Worm (Caenorhabditis elegans) whole organism, young adult: ENCODE data around the gene Y43F8B.1.
A peak's percentile ranks its signal among the peaks of the same experiment; 100 is the strongest.

ENCODE experiments used
- B0019.2 ChIP-seq: fragments of 200-800 bp; sonication (Bioruptor generic); conservative IDR thresholded peaks from 2 replicates; pipeline ENCODE4 v1.3.6; 2022; ENCODE audit warnings: missing genetic modification reagents, missing genetic modification characterization, missing compliant biosample characterization
- C06A6.2 ChIP-seq: fragments of 200-800 bp; sonication (Bioruptor generic); conservative IDR thresholded peaks from 2 replicates; pipeline ENCODE4 v1.3.6; 2022; ENCODE audit warnings: missing genetic modification characterization, missing compliant biosample characterization
- D2030.7 ChIP-seq: fragments of 200-800 bp; sonication (Bioruptor generic); IDR thresholded peaks from 2 replicates; pipeline ENCODE4 v1.3.6; 2022; ENCODE audit warnings: missing genetic modification reagents, missing genetic modification characterization, missing compliant biosample characterization
- F23B12.7 ChIP-seq: sonication (generic microtip); optimal IDR thresholded peaks from 2 replicates; lab custom pipeline; 2017; ENCODE audit warnings: missing genetic modification characterization, mild to moderate bottlenecking, missing compliant biosample characterization, antibody characterized with exemption, moderate library complexity; ENCODE audit not compliant: insufficient read depth
- F33H1.4 ChIP-seq: fragments of 200-800 bp; sonication (Bioruptor generic); IDR thresholded peaks from 2 replicates; pipeline ENCODE4 v1.3.6; 2022; ENCODE audit warnings: missing genetic modification reagents, missing genetic modification characterization, missing compliant biosample characterization
- F37B4.10 ChIP-seq: fragments of 200-800 bp; sonication (Bioruptor generic); IDR thresholded peaks from 2 replicates; pipeline ENCODE4 v1.3.6; 2022; ENCODE audit warnings: missing genetic modification characterization, missing compliant biosample characterization
- F39B2.1 ChIP-seq: fragments of 200-800 bp; sonication (Bioruptor generic); IDR thresholded peaks from 2 replicates; pipeline ENCODE4 v1.3.6; 2022; ENCODE audit warnings: missing genetic modification reagents, missing genetic modification characterization, missing compliant biosample characterization
- F49E8.2 ChIP-seq: sonication (generic microtip); optimal IDR thresholded peaks from 3 replicates; lab custom pipeline; 2017; ENCODE audit warnings: missing genetic modification characterization, mild to moderate bottlenecking, missing compliant biosample characterization, antibody characterized with exemption, moderate library complexity; ENCODE audit not compliant: insufficient read depth
- F52B5.7 ChIP-seq: sonication (generic microtip); optimal IDR thresholded peaks from 2 replicates; lab custom pipeline; 2016; ENCODE audit warnings: mild to moderate bottlenecking, missing genetic modification characterization, missing compliant biosample characterization
- F55B11.4 ChIP-seq: sonication (generic microtip); optimal IDR thresholded peaks from 2 replicates; lab custom pipeline; 2016; ENCODE audit warnings: missing compliant biosample characterization, missing genetic modification characterization, borderline replicate concordance; ENCODE audit not compliant: insufficient read depth
- K12H6.12 ChIP-seq: fragments of 200-800 bp; sonication (Bioruptor generic); optimal IDR thresholded peaks from 2 replicates; lab custom pipeline; 2018; ENCODE audit warnings: mild to moderate bottlenecking, missing genetic modification characterization, missing compliant biosample characterization
- T26A5.8 ChIP-seq: sonication (generic microtip); optimal IDR thresholded peaks from 2 replicates; lab custom pipeline; 2016; ENCODE audit warnings: missing genetic modification characterization, missing compliant biosample characterization
- Y53F4B.3 ChIP-seq: fragments of 200-800 bp; sonication (Bioruptor generic); IDR thresholded peaks from 2 replicates; pipeline ENCODE4 v1.3.6; 2022; ENCODE audit warnings: missing genetic modification reagents, missing genetic modification characterization, missing compliant biosample characterization
- Y53G8AR.9 ChIP-seq: fragments of 200-800 bp; sonication (Bioruptor generic); conservative IDR thresholded peaks from 2 replicates; pipeline ENCODE4 v1.3.6; 2022; ENCODE audit warnings: missing genetic modification reagents, missing genetic modification characterization, missing compliant biosample characterization
- Y79H2A.3 ChIP-seq: fragments of 200-800 bp; sonication (Bioruptor generic); conservative IDR thresholded peaks from 2 replicates; pipeline ENCODE4 v1.3.6; 2022; ENCODE audit warnings: missing genetic modification reagents, missing genetic modification characterization, missing compliant biosample characterization
- Y95B8A.8 ChIP-seq: fragments of 200-800 bp; sonication (Bioruptor generic); IDR thresholded peaks from 2 replicates; pipeline ENCODE4 v1.3.6; 2022; ENCODE audit warnings: missing genetic modification reagents, missing genetic modification characterization, missing compliant biosample characterization
- akir-1 ChIP-seq: fragments of 200-800 bp; sonication (Bioruptor generic); optimal IDR thresholded peaks from 2 replicates; lab custom pipeline; 2018; ENCODE audit warnings: mild to moderate bottlenecking, missing genetic modification characterization, moderate library complexity, missing compliant biosample characterization
- aptf-2 ChIP-seq: fragments of 200-800 bp; sonication (Bioruptor generic); conservative IDR thresholded peaks from 2 replicates; pipeline ENCODE4 v1.3.6; 2022; ENCODE audit warnings: missing genetic modification reagents, missing genetic modification characterization, missing compliant biosample characterization
- attf-5 ChIP-seq: fragments of 200-800 bp; sonication (Bioruptor generic); optimal IDR thresholded peaks from 2 replicates; lab custom pipeline; 2018; ENCODE audit warnings: mild to moderate bottlenecking, missing genetic modification characterization, missing compliant biosample characterization
- bed-2 ChIP-seq: fragments of 200-800 bp; sonication (Bioruptor generic); IDR thresholded peaks from 2 replicates; pipeline ENCODE4 v1.3.6; 2022; ENCODE audit warnings: missing genetic modification reagents, missing genetic modification characterization, missing compliant biosample characterization
- ccch-3 ChIP-seq: fragments of 200-800 bp; sonication (Bioruptor generic); optimal IDR thresholded peaks from 2 replicates; lab custom pipeline; 2018; ENCODE audit warnings: mild to moderate bottlenecking, missing genetic modification characterization, missing compliant biosample characterization
- cebp-2 ChIP-seq: fragments of 200-800 bp; sonication (Bioruptor generic); IDR thresholded peaks from 2 replicates; pipeline ENCODE4 v1.3.6; 2022; ENCODE audit warnings: missing genetic modification characterization, missing compliant biosample characterization
- ceh-40 ChIP-seq: fragments of 200-800 bp; sonication (Bioruptor generic); IDR thresholded peaks from 2 replicates; pipeline ENCODE4 v1.3.6; 2022; ENCODE audit warnings: missing genetic modification characterization, missing compliant biosample characterization
- ceh-58 ChIP-seq: fragments of 200-800 bp; sonication (Bioruptor generic); IDR thresholded peaks from 2 replicates; pipeline ENCODE4 v1.3.6; 2022; ENCODE audit warnings: missing genetic modification characterization, missing compliant biosample characterization
- ceh-79 ChIP-seq: sonication (generic microtip); optimal IDR thresholded peaks from 2 replicates; lab custom pipeline; 2017; ENCODE audit warnings: mild to moderate bottlenecking, missing genetic modification characterization, missing compliant biosample characterization
- ceh-91 ChIP-seq: fragments of 200-800 bp; sonication (Bioruptor generic); IDR thresholded peaks from 2 replicates; pipeline ENCODE4 v1.3.6; 2022; ENCODE audit warnings: missing genetic modification reagents, missing genetic modification characterization, missing compliant biosample characterization
- chd-7 ChIP-seq: sonication (generic microtip); optimal IDR thresholded peaks from 2 replicates; lab custom pipeline; 2016; ENCODE audit warnings: mild to moderate bottlenecking, missing genetic modification characterization, moderate library complexity, missing compliant biosample characterization
- die-1 ChIP-seq: sonication (generic microtip); optimal IDR thresholded peaks from 2 replicates; lab custom pipeline; 2016; ENCODE audit warnings: missing genotype, mild to moderate bottlenecking, missing genetic modification characterization, missing compliant biosample characterization
- dpl-1 ChIP-seq: fragments of 150-350 bp; optimal IDR thresholded peaks from 2 replicates; lab custom pipeline; 2014; ENCODE audit warnings: missing biosample characterization, missing genetic modification reagents, missing genetic modification characterization
- efl-1 ChIP-seq: fragments of 150-350 bp; optimal IDR thresholded peaks from 2 replicates; lab custom pipeline; 2014; ENCODE audit warnings: missing biosample characterization, missing genetic modification reagents, missing genetic modification characterization
- egl-44 ChIP-seq: fragments of 200-800 bp; sonication (Bioruptor generic); IDR thresholded peaks from 2 replicates; pipeline ENCODE4 v1.3.6; 2022; ENCODE audit warnings: missing genetic modification reagents, missing genetic modification characterization, missing compliant biosample characterization
- ets-4 ChIP-seq: fragments of 200-800 bp; sonication (Bioruptor generic); optimal IDR thresholded peaks from 2 replicates; lab custom pipeline; 2018; ENCODE audit warnings: mild to moderate bottlenecking, missing genetic modification characterization, missing compliant biosample characterization
- gei-17 ChIP-seq: fragments of 200-800 bp; sonication (Bioruptor generic); optimal IDR thresholded peaks from 2 replicates; lab custom pipeline; 2018; ENCODE audit warnings: mild to moderate bottlenecking, missing genetic modification characterization, missing compliant biosample characterization
- hlh-12 ChIP-seq: sonication (generic microtip); optimal IDR thresholded peaks from 2 replicates; lab custom pipeline; 2016; ENCODE audit warnings: missing genetic modification characterization, missing compliant biosample characterization
- hmg-20 ChIP-seq: fragments of 200-800 bp; sonication (Bioruptor generic); IDR thresholded peaks from 2 replicates; pipeline ENCODE4 v1.3.6; 2022; ENCODE audit warnings: missing genetic modification reagents, missing genetic modification characterization, missing compliant biosample characterization
- hsf-1 ChIP-seq: fragments of 200-800 bp; sonication (Bioruptor generic); IDR thresholded peaks from 2 replicates; pipeline ENCODE4 v1.3.6; 2022; ENCODE audit warnings: missing genetic modification reagents, missing genetic modification characterization, missing compliant biosample characterization
- lin-54 ChIP-seq: fragments of 200-800 bp; sonication (Bioruptor generic); optimal IDR thresholded peaks from 2 replicates; lab custom pipeline; 2018; ENCODE audit warnings: mild to moderate bottlenecking, missing genetic modification characterization, missing compliant biosample characterization
- lir-1 ChIP-seq: fragments of 200-800 bp; sonication (Bioruptor generic); conservative IDR thresholded peaks from 2 replicates; pipeline ENCODE4 v1.3.6; 2022; ENCODE audit warnings: missing genetic modification reagents, missing genetic modification characterization, missing compliant biosample characterization
- madf-10 ChIP-seq: sonication (generic microtip); optimal IDR thresholded peaks from 2 replicates; lab custom pipeline; 2016; ENCODE audit warnings: mild to moderate bottlenecking, missing genetic modification characterization, missing compliant biosample characterization
- madf-3 ChIP-seq: fragments of 200-800 bp; sonication (Bioruptor generic); IDR thresholded peaks from 2 replicates; pipeline ENCODE4 v1.3.6; 2022; ENCODE audit warnings: missing genetic modification reagents, missing genetic modification characterization, missing compliant biosample characterization
- madf-6 ChIP-seq: fragments of 200-800 bp; sonication (Bioruptor generic); IDR thresholded peaks from 2 replicates; pipeline ENCODE4 v1.3.6; 2022; ENCODE audit warnings: missing genetic modification reagents, missing genetic modification characterization, missing compliant biosample characterization
- mel-28 ChIP-seq: sonication (generic microtip); optimal IDR thresholded peaks from 2 replicates; lab custom pipeline; 2016; ENCODE audit warnings: borderline replicate concordance, mild to moderate bottlenecking, missing genetic modification characterization, missing compliant biosample characterization
- nfyb-1 ChIP-seq: fragments of 200-800 bp; sonication (Bioruptor generic); IDR thresholded peaks from 2 replicates; pipeline ENCODE4 v1.3.6; 2022; ENCODE audit warnings: missing genetic modification reagents, missing genetic modification characterization, missing compliant biosample characterization
- nhr-120 ChIP-seq: fragments of 200-800 bp; sonication (Bioruptor generic); IDR thresholded peaks from 2 replicates; pipeline ENCODE4 v1.3.6; 2022; ENCODE audit warnings: missing genetic modification characterization, missing compliant biosample characterization
- nhr-80 ChIP-seq: sonication (generic microtip); optimal IDR thresholded peaks from 2 replicates; lab custom pipeline; 2016; ENCODE audit warnings: missing genetic modification characterization, missing compliant biosample characterization
- nhr-90 ChIP-seq: sonication (generic microtip); optimal IDR thresholded peaks from 2 replicates; lab custom pipeline; 2016; ENCODE audit warnings: missing genotype, mild to moderate bottlenecking, missing genetic modification characterization, missing compliant biosample characterization
- snpc-4 ChIP-seq, 5 experiments: fragments of 150-350 bp in 1 of 5; sonication (generic microtip) in 4 of 5; optimal IDR thresholded peaks; 2 replicates each; lab custom pipeline; 2014 to 2018; ENCODE audit warnings: missing genetic modification characterization in 5 of 5, missing biosample characterization in 3 of 5, antibody characterized with exemption in 2 of 5, mild to moderate bottlenecking in 2 of 5, missing compliant biosample characterization in 2 of 5, missing genotype in 2 of 5, moderate library complexity in 2 of 5, missing genetic modification reagents in 1 of 5
- zim-3 ChIP-seq: sonication (generic microtip); optimal IDR thresholded peaks from 2 replicates; lab custom pipeline; 2017; ENCODE audit warnings: mild to moderate bottlenecking, missing genetic modification characterization, moderate library complexity, missing compliant biosample characterization
- ztf-6 ChIP-seq: fragments of 200-800 bp; sonication (Bioruptor generic); IDR thresholded peaks from 2 replicates; pipeline ENCODE4 v1.3.6; 2022; ENCODE audit warnings: missing genetic modification reagents, missing genetic modification characterization, missing compliant biosample characterization

Gene Y43F8B.1

ce11 chrV:19527565-19527964 lies 18.4 kb downstream of the Y43F8B.1 start:
- TF ChIP-seq aptf-2 (no peak), madf-3 (GFP tag; lab: Robert Waterston, UW) (no peak), gei-17 (GFP tag; lab: Kevin White, UChicago) (no peak), F39B2.1 (GFP tag; lab: Robert Waterston, UW) (no peak), ceh-58 (GFP tag; lab: Robert Waterston, UW) (no peak), Y95B8A.8 (GFP tag; lab: Robert Waterston, UW) (no peak), mel-28 (tag; lab: Kevin White, UChicago) (no peak), hmg-20 (GFP tag; lab: Robert Waterston, UW) (no peak), efl-1 (GFP tag; lab: Kevin White, UChicago) (no peak), F52B5.7 (tag; lab: Kevin White, UChicago) (no peak), ceh-79 (no peak), lin-54 (GFP tag; lab: Kevin White, UChicago) (peak; percentile 27), cebp-2 (GFP tag; lab: Robert Waterston, UW) (no peak), akir-1 (GFP tag; lab: Kevin White, UChicago) (no peak), Y53F4B.3 (no peak), K12H6.12 (no peak), F33H1.4 (no peak), ztf-6 (GFP tag; lab: Robert Waterston, UW) (no peak), egl-44 (GFP tag; lab: Robert Waterston, UW) (0 out of 2 replicates have a peak, but pooled peaks have one; percentile 42), Y53G8AR.9 (GFP tag; lab: Robert Waterston, UW) (no peak), nhr-120 (GFP tag; lab: Robert Waterston, UW) (no peak), ceh-91 (GFP tag; lab: Robert Waterston, UW) (no peak), nfyb-1 (peak; percentile 48; the same call in 1 of the 2 replicates), snpc-4 (GFP tag; optimal IDR thresholded peaks at IDR 0.05; lab: Kevin White, UChicago) (no peak), snpc-4 (tag; optimal IDR thresholded peaks at IDR 0.05; lab: Kevin White, UChicago) (peak in 1 of 4 experiments; percentile 13), dpl-1 (no peak), D2030.7 (GFP tag; lab: Robert Waterston, UW) (no peak), zim-3 (tag; lab: Kevin White, UChicago) (no peak), lir-1 (GFP tag; lab: Robert Waterston, UW) (no peak; the same call in 1 of the 2 replicates), F23B12.7 (no peak), chd-7 (tag; lab: Kevin White, UChicago) (peak; percentile 56), madf-10 (tag; lab: Kevin White, UChicago) (peak; percentile 56), Y79H2A.3 (no peak), die-1 (tag; lab: Kevin White, UChicago) (no peak), ccch-3 (no peak), F55B11.4 (no peak), hlh-12 (no peak), T26A5.8 (tag; lab: Kevin White, UChicago) (no peak), attf-5 (peak; percentile 53), ets-4 (GFP tag; lab: Kevin White, UChicago) (peak; percentile 80), bed-2 (GFP tag; lab: Robert Waterston, UW) (no peak), hsf-1 (GFP tag; lab: Robert Waterston, UW) (no peak), B0019.2 (GFP tag; lab: Robert Waterston, UW) (no peak), nhr-90 (tag; lab: Kevin White, UChicago) (peak; percentile 11), F37B4.10 (GFP tag; lab: Robert Waterston, UW) (no peak), nhr-80 (tag; lab: Kevin White, UChicago) (peak; percentile 94), F49E8.2 (no peak), C06A6.2 (GFP tag; lab: Robert Waterston, UW) (0 out of 2 replicates have a peak, but pooled peaks have one; percentile 22), madf-6 (GFP tag; lab: Robert Waterston, UW) (no peak), ceh-40 (GFP tag; lab: Robert Waterston, UW) (no peak)
